Worm (Caenorhabditis elegans) whole organism, L4/young adult: ENCODE results near the gene F20A1.2.

Experiments
- W03F9.2 ChIP-seq: fragments of 150-350 bp; optimal IDR thresholded peaks from 2 replicates; lab custom pipeline; 2014; ENCODE audit warnings: missing biosample characterization, missing genetic modification characterization
- dao-5 ChIP-seq: sonication (generic microtip); optimal IDR thresholded peaks from 2 replicates; lab custom pipeline; 2016; ENCODE audit warnings: missing genotype, missing genetic modification characterization, moderate library complexity, missing compliant biosample characterization
- him-1 ChIP-seq: sonication (generic microtip); optimal IDR thresholded peaks from 2 replicates; lab custom pipeline; 2016; ENCODE audit warnings: missing genotype, missing genetic modification reagents, missing genetic modification characterization, missing compliant biosample characterization

- TF ChIP-seq him-1 (tag; lab: Kevin White, UChicago) (no peak), dao-5 (tag; lab: Kevin White, UChicago) (no peak), W03F9.2 (no peak)
Measured at ce11 chrV:7046005-7046404, at the start of gene F20A1.2.
